Worm (Caenorhabditis elegans) whole organism, early embryonic: Measurements from ENCODE around the gene meg-2.

Experiments
- aly-1 ChIP-seq: sonication (generic microtip); optimal IDR thresholded peaks from 2 replicates; lab custom pipeline; 2016; ENCODE audit warnings: missing genetic modification characterization, missing compliant biosample characterization
- ama-1 ChIP-seq: fragments of 150-350 bp; optimal IDR thresholded peaks from 2 replicates; lab custom pipeline; 2014
- ceh-13 ChIP-seq: fragments of 200-800 bp; sonication (Bioruptor generic); optimal IDR thresholded peaks from 2 replicates; lab custom pipeline; 2018; ENCODE audit warnings: mild to moderate bottlenecking, missing genetic modification characterization, missing compliant biosample characterization
- hmg-4 ChIP-seq: fragments of 200-800 bp; sonication (Bioruptor generic); optimal IDR thresholded peaks from 2 replicates; lab custom pipeline; 2018; ENCODE audit warnings: mild to moderate bottlenecking, missing genetic modification characterization, missing compliant biosample characterization
- tra-4 ChIP-seq: sonication (generic microtip); optimal IDR thresholded peaks from 2 replicates; lab custom pipeline; 2017; ENCODE audit warnings: missing genetic modification characterization, missing compliant biosample characterization

DNA sequence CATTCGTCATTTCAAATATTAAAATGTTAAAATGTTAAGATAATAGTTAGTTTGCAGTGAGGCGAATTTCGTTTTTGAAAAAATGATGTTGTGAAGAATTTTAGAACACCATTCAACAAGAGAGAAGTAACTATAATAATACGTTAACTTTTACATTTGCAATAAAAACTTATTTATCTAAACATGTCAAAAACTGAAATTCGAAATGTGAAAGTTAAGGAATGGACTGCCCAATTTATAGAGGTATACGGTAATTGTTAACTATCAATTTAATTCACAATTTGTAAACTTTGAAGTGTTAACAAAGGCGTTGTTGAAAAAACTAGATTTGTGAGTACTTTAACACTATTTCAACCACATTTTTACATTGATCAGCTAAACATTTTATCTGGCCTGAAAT, 22.2 kb downstream of the meg-2 start:
- TF ChIP-seq aly-1 (no peak), tra-4 (tag; lab: Kevin White, UChicago) (no peak), ama-1 (no peak), ceh-13 (GFP tag; lab: Kevin White, UChicago) (no peak), hmg-4 (GFP tag; lab: Kevin White, UChicago) (no peak)
